Worm (Caenorhabditis elegans) whole organism, L3 larva: ENCODE measurements around the gene T07A9.14.
A peak's percentile ranks its signal among the peaks of the same experiment; 100 is the strongest.

Experiments
- R02D3.7 ChIP-seq: fragments of 150-350 bp; optimal IDR thresholded peaks from 2 replicates; lab custom pipeline; 2014; ENCODE audit warnings: missing biosample characterization, missing genetic modification characterization
- ZK546.5 ChIP-seq: sonication (generic microtip); optimal IDR thresholded peaks from 2 replicates; lab custom pipeline; 2017; ENCODE audit warnings: missing biosample characterization, missing genetic modification characterization
- ama-1 ChIP-seq: fragments of 150-350 bp; optimal IDR thresholded peaks from 2 replicates; lab custom pipeline; 2018
- ceh-16 ChIP-seq: sonication (generic microtip); optimal IDR thresholded peaks from 2 replicates; lab custom pipeline; 2017; ENCODE audit warnings: missing biosample characterization, missing genetic modification characterization
- ceh-28 ChIP-seq: fragments of 150-350 bp; optimal IDR thresholded peaks from 2 replicates; lab custom pipeline; 2014; ENCODE audit warnings: missing biosample characterization, missing genetic modification reagents, missing genetic modification characterization
- ceh-82 ChIP-seq: fragments of 150-350 bp; optimal IDR thresholded peaks from 2 replicates; lab custom pipeline; 2014; ENCODE audit warnings: missing biosample characterization, missing genetic modification characterization
- ceh-9 ChIP-seq: sonication (generic microtip); optimal IDR thresholded peaks from 2 replicates; lab custom pipeline; 2018; ENCODE audit warnings: missing biosample characterization, missing genetic modification characterization
- daf-12 ChIP-seq: fragments of 150-350 bp; optimal IDR thresholded peaks from 2 replicates; lab custom pipeline; 2014; ENCODE audit warnings: missing biosample characterization, missing genetic modification reagents, missing genetic modification characterization
- egl-27 ChIP-seq: sonication (generic microtip); optimal IDR thresholded peaks from 4 replicates; lab custom pipeline; 2017; ENCODE audit warnings: missing biosample characterization, missing genetic modification reagents, missing genetic modification characterization
- egl-5 ChIP-seq: fragments of 150-350 bp; optimal IDR thresholded peaks from 2 replicates; lab custom pipeline; 2017; ENCODE audit warnings: missing biosample characterization, missing genetic modification reagents, missing genetic modification characterization, inconsistent platforms
- elt-1 ChIP-seq: fragments of 150-350 bp; optimal IDR thresholded peaks from 2 replicates; lab custom pipeline; 2014; ENCODE audit warnings: missing biosample characterization, missing genetic modification characterization
- elt-2 ChIP-seq: sonication (generic microtip); optimal IDR thresholded peaks from 2 replicates; lab custom pipeline; 2016; ENCODE audit warnings: missing genetic modification reagents, mild to moderate bottlenecking, missing genetic modification characterization, missing compliant biosample characterization
- elt-3 ChIP-seq, 3 experiments: fragments of 150-350 bp in 1 of 3; sonication (generic microtip) in 2 of 3; optimal IDR thresholded peaks; 2 replicates in 2 of 3; 4 replicates in 1 of 3; lab custom pipeline; 2014 to 2017; ENCODE audit warnings: missing biosample characterization in 3 of 3, missing genetic modification characterization in 3 of 3
- eor-1 ChIP-seq, 2 experiments: fragments of 150-350 bp; optimal IDR thresholded peaks; 2 replicates each; lab custom pipeline; 2014 to 2018; ENCODE audit warnings: missing biosample characterization in 2 of 2, missing genetic modification characterization in 2 of 2
- fkh-10 ChIP-seq: sonication (generic microtip); optimal IDR thresholded peaks from 2 replicates; lab custom pipeline; 2017; ENCODE audit warnings: missing biosample characterization, missing genetic modification reagents, missing genetic modification characterization
- fos-1 ChIP-seq: fragments of 150-350 bp; optimal IDR thresholded peaks from 2 replicates; lab custom pipeline; 2014; ENCODE audit warnings: missing biosample characterization, missing genetic modification characterization
- hmg-11 ChIP-seq: sonication (generic microtip); optimal IDR thresholded peaks from 2 replicates; lab custom pipeline; 2016; ENCODE audit warnings: missing genetic modification characterization, missing compliant biosample characterization
- jun-1 ChIP-seq: fragments of 150-350 bp; optimal IDR thresholded peaks from 2 replicates; lab custom pipeline; 2014; ENCODE audit warnings: missing biosample characterization, missing genetic modification reagents, missing genetic modification characterization
- lin-15B ChIP-seq: fragments of 150-350 bp; optimal IDR thresholded peaks from 2 replicates; lab custom pipeline; 2014; ENCODE audit warnings: missing biosample characterization, missing genetic modification characterization
- lin-39 ChIP-seq: fragments of 150-350 bp; optimal IDR thresholded peaks from 2 replicates; lab custom pipeline; 2018; ENCODE audit warnings: missing biosample characterization, missing genetic modification reagents, missing genetic modification characterization
- lsy-12 ChIP-seq: sonication (generic microtip); optimal IDR thresholded peaks from 2 replicates; lab custom pipeline; 2016; ENCODE audit warnings: mild to moderate bottlenecking, missing genetic modification characterization, missing compliant biosample characterization
- mdl-1 ChIP-seq: fragments of 150-350 bp; optimal IDR thresholded peaks from 2 replicates; lab custom pipeline; 2014; ENCODE audit warnings: missing biosample characterization, missing genetic modification characterization
- nfya-1 ChIP-seq: sonication (generic microtip); optimal IDR thresholded peaks from 2 replicates; lab custom pipeline; 2017; ENCODE audit warnings: missing genetic modification characterization, mild to moderate bottlenecking, missing compliant biosample characterization, antibody characterized with exemption, moderate library complexity; ENCODE audit not compliant: insufficient read depth
- nhr-11 ChIP-seq: fragments of 150-350 bp; optimal IDR thresholded peaks from 2 replicates; lab custom pipeline; 2014; ENCODE audit warnings: missing biosample characterization, missing genetic modification characterization
- nhr-23 ChIP-seq: fragments of 150-350 bp; optimal IDR thresholded peaks from 2 replicates; lab custom pipeline; 2014; ENCODE audit warnings: missing biosample characterization, missing genetic modification reagents, missing genetic modification characterization
- nhr-237 ChIP-seq: fragments of 150-350 bp; optimal IDR thresholded peaks from 2 replicates; lab custom pipeline; 2014; ENCODE audit warnings: missing biosample characterization, missing genetic modification characterization
- nhr-25 ChIP-seq: sonication (generic microtip); optimal IDR thresholded peaks from 2 replicates; lab custom pipeline; 2017; ENCODE audit warnings: missing biosample characterization, missing genetic modification characterization
- nhr-28 ChIP-seq: fragments of 150-350 bp; optimal IDR thresholded peaks from 2 replicates; lab custom pipeline; 2014; ENCODE audit warnings: missing biosample characterization, missing genetic modification characterization
- nhr-43 ChIP-seq: sonication (generic microtip); optimal IDR thresholded peaks from 2 replicates; lab custom pipeline; 2016; ENCODE audit warnings: mild to moderate bottlenecking, missing genetic modification characterization, missing compliant biosample characterization; ENCODE audit not compliant: poor library complexity, severe bottlenecking
- nhr-76 ChIP-seq: fragments of 150-350 bp; sonication (generic microtip); optimal IDR thresholded peaks from 5 replicates; lab custom pipeline; 2014; ENCODE audit warnings: missing biosample characterization, missing genetic modification characterization
- nhr-77 ChIP-seq: fragments of 150-350 bp; optimal IDR thresholded peaks from 2 replicates; lab custom pipeline; 2014; ENCODE audit warnings: missing biosample characterization, missing genetic modification characterization
- pha-4 ChIP-seq: fragments of 150-350 bp; optimal IDR thresholded peaks from 2 replicates; lab custom pipeline; 2014; ENCODE audit warnings: missing biosample characterization, missing genetic modification reagents, missing genetic modification characterization
- pqm-1 ChIP-seq: fragments of 150-350 bp; optimal IDR thresholded peaks from 2 replicates; lab custom pipeline; 2017; ENCODE audit warnings: missing biosample characterization, missing genetic modification characterization, inconsistent platforms
- sea-2 ChIP-seq: fragments of 150-350 bp; sonication (generic microtip); optimal IDR thresholded peaks from 4 replicates; lab custom pipeline; 2014; ENCODE audit warnings: missing biosample characterization, missing genetic modification reagents, missing genetic modification characterization
- skn-1 ChIP-seq: fragments of 150-350 bp; optimal IDR thresholded peaks from 2 replicates; lab custom pipeline; 2014; ENCODE audit warnings: missing biosample characterization, missing genetic modification characterization
- snpc-4 ChIP-seq: fragments of 150-350 bp; optimal IDR thresholded peaks from 2 replicates; lab custom pipeline; 2014; ENCODE audit warnings: missing biosample characterization, missing genetic modification characterization
- tbx-2 ChIP-seq: sonication (generic microtip); optimal IDR thresholded peaks from 2 replicates; lab custom pipeline; 2016; ENCODE audit warnings: mild to moderate bottlenecking, missing genetic modification characterization, missing compliant biosample characterization
- unc-39 ChIP-seq: sonication (generic microtip); optimal IDR thresholded peaks from 4 replicates; lab custom pipeline; 2017; ENCODE audit warnings: missing biosample characterization, missing genetic modification characterization
- ztf-11 ChIP-seq: fragments of 150-350 bp; optimal IDR thresholded peaks from 2 replicates; lab custom pipeline; 2014; ENCODE audit warnings: missing biosample characterization, missing genetic modification characterization

T07A9.14 gene

DNA sequence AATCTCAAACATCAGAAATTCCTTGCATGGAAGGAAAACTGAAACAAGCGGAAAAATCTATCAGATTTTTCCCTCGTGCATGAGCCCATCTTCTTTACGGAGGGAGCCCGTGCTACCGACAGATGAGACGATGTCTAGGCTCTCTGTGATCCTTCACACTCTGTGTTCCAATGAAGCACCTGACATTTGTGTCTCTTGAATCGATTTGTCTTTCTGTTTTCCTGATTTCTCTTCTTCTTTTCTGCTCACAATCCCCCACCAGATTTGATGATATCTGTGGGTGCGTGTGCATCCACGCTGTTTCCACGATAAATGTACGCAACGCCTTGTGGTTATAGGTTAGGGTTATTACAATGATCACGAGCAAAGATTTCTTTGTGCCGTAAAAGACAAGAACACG, 7.7 kb upstream of the T07A9.14 start:
- no peak for TF ChIP-seq egl-27
- no peak for TF ChIP-seq nhr-77
- no peak for TF ChIP-seq ceh-9 (tag; lab: Kevin White, UChicago)
- no peak for TF ChIP-seq ZK546.5 (tag; lab: Kevin White, UChicago)
- TF ChIP-seq sea-2 (GFP tag; lab: Kevin White, UChicago) = no peak
- no peak for TF ChIP-seq unc-39
- no peak for TF ChIP-seq eor-1 (tag; optimal IDR thresholded peaks at IDR 0.05; lab: Kevin White, UChicago)
- TF ChIP-seq snpc-4 (tag; lab: Kevin White, UChicago) = no peak
- TF ChIP-seq pha-4 (tag; lab: Kevin White, UChicago) = no peak
- TF ChIP-seq pqm-1 (tag; lab: Kevin White, UChicago) = no peak
- TF ChIP-seq lsy-12 = no peak
- TF ChIP-seq nhr-237 (tag; lab: Kevin White, UChicago) = no peak
- TF ChIP-seq tbx-2 (tag; lab: Kevin White, UChicago) = no peak
- no peak for TF ChIP-seq nhr-43 (tag; lab: Kevin White, UChicago)
- TF ChIP-seq elt-2 (tag; lab: Kevin White, UChicago) = no peak
- no peak for TF ChIP-seq mdl-1
- TF ChIP-seq jun-1 (tag; lab: Kevin White, UChicago) = no peak
- no peak for TF ChIP-seq fos-1 (tag; lab: Kevin White, UChicago)
- no peak for TF ChIP-seq hmg-11 (tag; lab: Kevin White, UChicago)

DNA sequence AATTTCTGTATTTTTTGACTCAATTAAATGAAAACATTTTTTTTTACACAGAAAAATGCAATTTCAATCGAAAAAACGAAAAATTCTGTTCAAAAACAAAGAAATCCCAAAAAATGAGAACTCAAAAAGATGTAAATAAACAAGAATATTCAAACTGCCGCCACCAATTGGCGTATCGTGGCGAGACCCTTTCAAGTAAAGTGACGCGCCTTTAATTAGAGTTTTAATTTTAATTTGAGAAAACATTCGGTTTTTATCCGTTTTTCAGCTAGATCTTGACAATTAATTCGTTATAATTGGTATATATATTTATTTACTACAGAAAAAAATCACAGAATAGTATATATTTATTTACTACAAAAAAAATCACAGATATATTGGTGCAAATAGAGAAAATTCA, 6.9 kb upstream of the T07A9.14 start:
- no peak for TF ChIP-seq nhr-28
- TF ChIP-seq ceh-16 (tag; lab: Kevin White, UChicago) = no peak
- no peak for TF ChIP-seq fkh-10
- TF ChIP-seq ztf-11 (tag; lab: Kevin White, UChicago) = no peak
- TF ChIP-seq ama-1 (lab: Kevin White, UChicago) = no peak
- no peak for TF ChIP-seq egl-27
- TF ChIP-seq ceh-82 (tag; lab: Kevin White, UChicago) = no peak
- no peak for TF ChIP-seq nhr-76 (tag; lab: Kevin White, UChicago)
- TF ChIP-seq daf-12 = no peak
- TF ChIP-seq, all 47 proteins: peak for 0

- peak; percentile 85 for TF ChIP-seq pqm-1 (tag; lab: Kevin White, UChicago)
- TF ChIP-seq nfya-1 (tag; lab: Kevin White, UChicago) = no peak
- TF ChIP-seq ztf-11 (tag; lab: Kevin White, UChicago) = no peak
- peak; percentile 65 for TF ChIP-seq pha-4 (tag; lab: Kevin White, UChicago)
- TF ChIP-seq elt-2 (tag; lab: Kevin White, UChicago) = peak; percentile 79
- TF ChIP-seq unc-39 = no peak
- TF ChIP-seq skn-1 = no peak
These were observed 3.3 kb upstream of the T07A9.14 start, which contains the start of gene spl-1 for ce11 chrIV:383135-383731. TSS of gene spl-1 (minus strand) at chrIV:383185.

- peak; percentile 63 for TF ChIP-seq ceh-28
- peak; percentile 58 for TF ChIP-seq nhr-77
- TF ChIP-seq skn-1 = peak; percentile 66
- TF ChIP-seq R02D3.7 (tag; lab: Kevin White, UChicago) = peak; percentile 98
- TF ChIP-seq nhr-11 = peak; percentile 33
- peak; percentile 9 for TF ChIP-seq elt-1 (tag; lab: Kevin White, UChicago)
- TF ChIP-seq nhr-43 (tag; lab: Kevin White, UChicago) = peak; percentile 82
- peak; percentile 94 for TF ChIP-seq pha-4 (tag; lab: Kevin White, UChicago)
- TF ChIP-seq snpc-4 (tag; lab: Kevin White, UChicago) = peak; percentile 71
- TF ChIP-seq elt-3 (tag; optimal IDR thresholded peaks at IDR 0.05; lab: Kevin White, UChicago) = peak in 1 of 3 experiments; percentile 2
- TF ChIP-seq egl-5 (tag; lab: Kevin White, UChicago) = peak; percentile 76
- TF ChIP-seq nfya-1 (tag; lab: Kevin White, UChicago) = peak; percentile 90
- TF ChIP-seq jun-1 (tag; lab: Kevin White, UChicago) = peak; percentile 78
- peak; percentile 32 for TF ChIP-seq egl-27
- TF ChIP-seq ceh-16 (tag; lab: Kevin White, UChicago) = peak; percentile 41
- peak; percentile 93 for TF ChIP-seq lin-39
- peak; percentile 68 for TF ChIP-seq elt-2 (tag; lab: Kevin White, UChicago)
- peak; percentile 78 for TF ChIP-seq hmg-11 (tag; lab: Kevin White, UChicago)
- TF ChIP-seq lsy-12 = peak; percentile 89
- TF ChIP-seq pqm-1 (tag; lab: Kevin White, UChicago) = peak; percentile 29
- peak; percentile 57 for TF ChIP-seq ceh-82 (tag; lab: Kevin White, UChicago)
- TF ChIP-seq lin-15B (tag; lab: Kevin White, UChicago) = peak; percentile 90
- peak; percentile 70 for TF ChIP-seq tbx-2 (tag; lab: Kevin White, UChicago)
- peak; percentile 94 for TF ChIP-seq nhr-23
- TF ChIP-seq nhr-25 (tag; lab: Kevin White, UChicago) = peak; percentile 95
- TF ChIP-seq fkh-10 = peak; percentile 61
These were observed 1.2 kb upstream of the T07A9.14 start, which contains the start of gene rps-24 for ce11 chrIV:385150-385937. TSS of gene rps-24 (plus strand) at chrIV:385887.
